Worm (Caenorhabditis elegans): ENCODE results near the gene T11F9.7.

- TF ChIP-seq dao-5 (tag; optimal IDR thresholded peaks at IDR 0.05), result no peak
- no peak for TF ChIP-seq him-1 (tag; optimal IDR thresholded peaks at IDR 0.05)
- no peak for TF ChIP-seq W03F9.2 (tag; optimal IDR thresholded peaks at IDR 0.05)
Measured at ce11 chrV:11497475-11497874, 21.7 kb downstream of the T11F9.7 start.
